Worm (Caenorhabditis elegans) whole organism, late embryonic: ENCODE measurements around the gene ergi-3.

Experiments
- T23F11.4 ChIP-seq: fragments of 200-800 bp; sonication (Bioruptor generic); optimal IDR thresholded peaks from 2 replicates; lab custom pipeline; 2018; ENCODE audit warnings: mild to moderate bottlenecking, missing genetic modification characterization, missing compliant biosample characterization
- ama-1 ChIP-seq: fragments of 150-350 bp; optimal IDR thresholded peaks from 2 replicates; lab custom pipeline; 2014
- ceh-34 ChIP-seq: sonication (generic microtip); optimal IDR thresholded peaks from 2 replicates; lab custom pipeline; 2016; ENCODE audit warnings: mild to moderate bottlenecking, missing genetic modification characterization, missing compliant biosample characterization
- hlh-13 ChIP-seq: fragments of 200-800 bp; sonication (Bioruptor generic); optimal IDR thresholded peaks from 2 replicates; lab custom pipeline; 2018; ENCODE audit warnings: mild to moderate bottlenecking, missing genetic modification characterization, missing compliant biosample characterization
- hlh-15 ChIP-seq: sonication (generic microtip); optimal IDR thresholded peaks from 2 replicates; lab custom pipeline; 2016; ENCODE audit warnings: missing genetic modification characterization, missing compliant biosample characterization
- lin-11 ChIP-seq: fragments of 200-800 bp; sonication (Bioruptor generic); optimal IDR thresholded peaks from 2 replicates; lab custom pipeline; 2018; ENCODE audit warnings: mild to moderate bottlenecking, missing genetic modification characterization, missing compliant biosample characterization
- nhr-11 ChIP-seq: fragments of 150-350 bp; optimal IDR thresholded peaks from 2 replicates; lab custom pipeline; 2014; ENCODE audit warnings: missing biosample characterization, missing genetic modification characterization
- pax-1 ChIP-seq: fragments of 150-350 bp; optimal IDR thresholded peaks from 2 replicates; lab custom pipeline; 2014; ENCODE audit warnings: missing biosample characterization, missing genetic modification characterization
- pha-4 ChIP-seq: fragments of 150-350 bp; optimal IDR thresholded peaks from 2 replicates; lab custom pipeline; 2018; ENCODE audit warnings: missing biosample characterization, missing genetic modification reagents, missing genetic modification characterization
- ref-2 ChIP-seq: sonication (generic microtip); optimal IDR thresholded peaks from 2 replicates; lab custom pipeline; 2016; ENCODE audit warnings: missing genetic modification characterization, missing compliant biosample characterization
- sox-2 ChIP-seq: fragments of 200-800 bp; sonication (Bioruptor generic); IDR thresholded peaks from 2 replicates; pipeline ENCODE4 v1.3.6; 2022; ENCODE audit warnings: missing genetic modification reagents, missing genetic modification characterization, missing compliant biosample characterization
- unc-42 ChIP-seq: sonication (generic microtip); optimal IDR thresholded peaks from 2 replicates; lab custom pipeline; 2016; ENCODE audit warnings: missing genotype, missing genetic modification characterization, missing compliant biosample characterization

ce11 chrX:15655623-15656022 is 39.1 kb upstream of the ergi-3 start:
- TF ChIP-seq nhr-11 (no peak), pha-4 (tag; lab: Kevin White, UChicago) (no peak), ama-1 (lab: Kevin White, UChicago) (no peak), lin-11 (tag; lab: Kevin White, UChicago) (no peak), T23F11.4 (GFP tag; lab: Kevin White, UChicago) (no peak), ceh-34 (tag; lab: Kevin White, UChicago) (no peak), hlh-15 (tag; lab: Kevin White, UChicago) (no peak), ref-2 (tag; lab: Kevin White, UChicago) (no peak), hlh-13 (no peak), sox-2 (GFP tag; lab: Robert Waterston, UW) (no peak), unc-42 (tag; lab: Kevin White, UChicago) (no peak), pax-1 (tag; lab: Kevin White, UChicago) (no peak)
